In the genomic region with DNA sequence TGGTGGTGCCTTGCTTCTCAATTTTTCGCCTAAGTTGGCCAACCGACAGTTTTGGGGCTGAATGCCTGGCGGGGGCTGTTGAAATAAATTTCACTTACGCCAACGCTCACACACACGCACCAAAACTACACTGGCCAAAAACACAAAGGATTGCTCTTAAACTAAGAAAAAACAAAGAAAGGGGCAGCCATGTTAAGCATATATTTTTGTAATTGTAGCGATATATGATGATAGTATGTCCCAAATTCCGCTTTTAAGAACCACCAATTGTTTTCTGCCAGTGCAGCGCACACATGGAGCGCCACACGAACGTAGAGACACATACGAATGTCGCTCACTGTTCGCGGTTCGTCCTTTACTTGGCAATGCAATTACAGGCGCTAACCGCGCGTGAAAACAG, we compare ENCODE assay signal across 2 fruit fly cellular contexts.
TF ChIP-seq lines count a peak whose summit lies in the region.

No protein-coding gene starts in this region.

TF ChIP-seq in whole organism, embryonic, 481 proteins besides CTCF, POLR2A, EP300 and RAD21 (continued from another document and continues in another):
- TF ChIP-seq corto (GFP tag; optimal IDR thresholded peaks at IDR 0.05; lab: Kevin White, UChicago) (no peak), CG1024 (GFP tag; IDR thresholded peaks at IDR 0.05; lab: Robert Waterston, UW) (peak; percentile 53), Oli (tag; optimal IDR thresholded peaks at IDR 0.05; lab: Kevin White, UChicago) (peak; percentile 50), CG18599 (GFP tag; optimal IDR thresholded peaks at IDR 0.05; lab: Kevin White, UChicago) (peak; percentile 55), CG2116 (GFP tag; optimal IDR thresholded peaks at IDR 0.05; lab: Kevin White, UChicago) (no peak), esg (GFP tag; conservative IDR thresholded peaks at IDR 0.05; lab: Robert Waterston, UW) (peak; percentile 49), Dp (GFP tag; optimal IDR thresholded peaks at IDR 0.05; lab: Kevin White, UChicago) (no peak), danr (GFP tag; IDR thresholded peaks at IDR 0.05; lab: Robert Waterston, UW) (no peak), CG6813 (GFP tag; optimal IDR thresholded peaks at IDR 0.05; lab: Kevin White, UChicago) (peak; percentile 19), aop (GFP tag; IDR thresholded peaks at IDR 0.05; lab: Robert Waterston, UW) (no peak), nerfin-2 (GFP tag; IDR thresholded peaks at IDR 0.05; lab: Robert Waterston, UW; ENCODE audit: partially characterized antibody) (no peak), CG4328 (GFP tag; optimal IDR thresholded peaks at IDR 0.05; lab: Kevin White, UChicago) (no peak), ham (GFP tag; IDR thresholded peaks at IDR 0.05; lab: Robert Waterston, UW) (no peak), CG14965 (GFP tag; optimal IDR thresholded peaks at IDR 0.05; lab: Kevin White, UChicago; ENCODE audit: borderline replicate concordance) (no peak), CG17612 (GFP tag; IDR thresholded peaks at IDR 0.05; lab: Robert Waterston, UW) (no peak), CG16863 (GFP tag; optimal IDR thresholded peaks at IDR 0.05; lab: Kevin White, UChicago) (peak; percentile 48), dysf (GFP tag; IDR thresholded peaks at IDR 0.05; lab: Robert Waterston, UW) (peak; percentile 62), Hr39 (optimal IDR thresholded peaks at IDR 0.05; lab: Kevin White, UChicago) (no peak), kay (GFP tag; optimal IDR thresholded peaks at IDR 0.05; lab: Kevin White, UChicago) (no peak), crp (GFP tag; optimal IDR thresholded peaks at IDR 0.05; lab: Kevin White, UChicago) (no peak), CG9876 (GFP tag; optimal IDR thresholded peaks at IDR 0.05; lab: Kevin White, UChicago) (peak; percentile 8), shn (GFP tag; optimal IDR thresholded peaks at IDR 0.05; lab: Kevin White, UChicago) (no peak), CG17186 (GFP tag; optimal IDR thresholded peaks at IDR 0.05; lab: Kevin White, UChicago) (no peak), fu2 (GFP tag; optimal IDR thresholded peaks at IDR 0.05; lab: Kevin White, UChicago) (no peak), HLH3B (GFP tag; IDR thresholded peaks at IDR 0.05; lab: Robert Waterston, UW) (peak; percentile 52), CHES-1-like (GFP tag; optimal IDR thresholded peaks at IDR 0.05; lab: Kevin White, UChicago) (peak; percentile 6), luna (GFP tag; optimal IDR thresholded peaks at IDR 0.05; lab: Kevin White, UChicago) (no peak), Aef1 (GFP tag; IDR thresholded peaks at IDR 0.05; lab: Robert Waterston, UW) (no peak), CG12155 (GFP tag; optimal IDR thresholded peaks at IDR 0.05; lab: Kevin White, UChicago) (peak; percentile 1), CG10959 (GFP tag; IDR thresholded peaks at IDR 0.05; lab: Robert Waterston, UW) (peak; percentile 69), D19A (tag; optimal IDR thresholded peaks at IDR 0.05; lab: Kevin White, UChicago) (peak; percentile 17), nerfin-1 (tag; optimal IDR thresholded peaks at IDR 0.05; lab: Kevin White, UChicago) (peak; percentile 12), CG12659 (GFP tag; optimal IDR thresholded peaks at IDR 0.05; lab: Kevin White, UChicago) (no peak), CG4854 (GFP tag; optimal IDR thresholded peaks at IDR 0.05; lab: Kevin White, UChicago) (no peak), mld (GFP tag; IDR thresholded peaks at IDR 0.05; lab: Robert Waterston, UW; ENCODE audit: partially characterized antibody) (no peak), CG17912 (GFP tag; optimal IDR thresholded peaks at IDR 0.05; lab: Kevin White, UChicago) (no peak), chm (GFP tag; IDR thresholded peaks at IDR 0.05; lab: Robert Waterston, UW) (peak; percentile 53; the same call in 1 of the 2 replicates), vfl (GFP tag; optimal IDR thresholded peaks at IDR 0.05; lab: Kevin White, UChicago) (no peak), CoRest (tag; optimal IDR thresholded peaks at IDR 0.05; lab: Kevin White, UChicago) (peak; percentile 37), Lhr (GFP tag; optimal IDR thresholded peaks at IDR 0.05; lab: Kevin White, UChicago) (no peak), CG10462 (GFP tag; optimal IDR thresholded peaks at IDR 0.05; lab: Kevin White, UChicago) (peak; percentile 33), CG1233 (GFP tag; optimal IDR thresholded peaks at IDR 0.05; lab: Kevin White, UChicago) (peak; percentile 25), abd-A (tag; optimal IDR thresholded peaks at IDR 0.05; lab: Kevin White, UChicago) (no peak), hkb (optimal IDR thresholded peaks at IDR 0.05; lab: Kevin White, UChicago) (no peak), hkb (GFP tag; IDR thresholded peaks at IDR 0.05; lab: Robert Waterston, UW) (peak; percentile 33; the same call in 1 of the 2 replicates), hb (GFP tag; IDR thresholded peaks at IDR 0.05; lab: Robert Waterston, UW; ENCODE audit: partially characterized antibody) (no peak), pzg (GFP tag; optimal IDR thresholded peaks at IDR 0.05; lab: Kevin White, UChicago) (no peak), Dek (tag; optimal IDR thresholded peaks at IDR 0.05; lab: Kevin White, UChicago) (no peak), BEAF-32 (GFP tag; optimal IDR thresholded peaks at IDR 0.05; lab: Kevin White, UChicago) (no peak), ERR (GFP tag; optimal IDR thresholded peaks at IDR 0.05; lab: Kevin White, UChicago) (no peak), CG12071 (GFP tag; optimal IDR thresholded peaks at IDR 0.05; lab: Kevin White, UChicago) (peak; percentile 13), CG15514 (GFP tag; optimal IDR thresholded peaks at IDR 0.05; lab: Kevin White, UChicago) (peak; percentile 4), CG1603 (tag; optimal IDR thresholded peaks at IDR 0.05; lab: Kevin White, UChicago) (peak; percentile 63), ro (GFP tag; IDR thresholded peaks at IDR 0.05; lab: Robert Waterston, UW) (no peak), wor (GFP tag; IDR thresholded peaks at IDR 0.05; lab: Robert Waterston, UW) (peak; percentile 24; the same call in 1 of the 2 replicates), NC2β (GFP tag; optimal IDR thresholded peaks at IDR 0.05; lab: Kevin White, UChicago) (peak; percentile 32), Fer2 (tag; optimal IDR thresholded peaks at IDR 0.05; lab: Kevin White, UChicago) (no peak), pnt (GFP tag; optimal IDR thresholded peaks at IDR 0.05; lab: Kevin White, UChicago) (peak; percentile 34), Sry-δ (GFP tag; optimal IDR thresholded peaks at IDR 0.05; lab: Kevin White, UChicago) (peak; percentile 7), CG8944 (GFP tag; optimal IDR thresholded peaks at IDR 0.05; lab: Kevin White, UChicago) (peak; percentile 26), Bgb (GFP tag; IDR thresholded peaks at IDR 0.05; lab: Robert Waterston, UW; ENCODE audit: partially characterized antibody) (no peak), CkIIα-i1 (GFP tag; IDR thresholded peaks at IDR 0.05; lab: Robert Waterston, UW) (no peak), MESR4 (GFP tag; optimal IDR thresholded peaks at IDR 0.05; lab: Kevin White, UChicago) (no peak), Neu2 (GFP tag; optimal IDR thresholded peaks at IDR 0.05; lab: Kevin White, UChicago; ENCODE audit: borderline replicate concordance) (no peak)

TF ChIP-seq in whole organism, prepupa, 60 proteins besides CTCF, POLR2A, EP300 and RAD21 (continued from another document):
- TF ChIP-seq salr (GFP tag; optimal IDR thresholded peaks at IDR 0.05; lab: Kevin White, UChicago) (peak in 1 of 2 experiments; percentile 21), CG6792 (GFP tag; optimal IDR thresholded peaks at IDR 0.05; lab: Kevin White, UChicago) (peak; percentile 12), achi (GFP tag; optimal IDR thresholded peaks at IDR 0.05; lab: Kevin White, UChicago) (peak; percentile 24), spab (GFP tag; optimal IDR thresholded peaks at IDR 0.05; lab: Kevin White, UChicago) (peak; percentile 31), CG8319 (GFP tag; optimal IDR thresholded peaks at IDR 0.05; lab: Kevin White, UChicago) (no peak), CG16779 (tag; optimal IDR thresholded peaks at IDR 0.05; lab: Kevin White, UChicago) (no peak), lz (GFP tag; optimal IDR thresholded peaks at IDR 0.05; lab: Kevin White, UChicago) (peak; percentile 17), CG8119 (GFP tag; IDR thresholded peaks at IDR 0.05; lab: Robert Waterston, UW) (0 out of 3 replicates have a peak, but pooled peaks have one; percentile 22), CG34406 (GFP tag; optimal IDR thresholded peaks at IDR 0.05; lab: Kevin White, UChicago) (peak; percentile 13), Met (GFP tag; optimal IDR thresholded peaks at IDR 0.05; lab: Kevin White, UChicago) (peak; percentile 50), acj6 (GFP tag; optimal IDR thresholded peaks at IDR 0.05; lab: Kevin White, UChicago) (peak; percentile 46), CG4318 (GFP tag; optimal IDR thresholded peaks at IDR 0.05; lab: Kevin White, UChicago) (no peak), Gug (GFP tag; IDR thresholded peaks at IDR 0.05; lab: Robert Waterston, UW) (no peak), CG7368 (GFP tag; optimal IDR thresholded peaks at IDR 0.05; lab: Kevin White, UChicago) (peak; percentile 15), Sox15 (GFP tag; optimal IDR thresholded peaks at IDR 0.05; lab: Kevin White, UChicago) (no peak), CG1621 (tag; optimal IDR thresholded peaks at IDR 0.05; lab: Kevin White, UChicago) (peak; percentile 35), CG8632 (GFP tag; optimal IDR thresholded peaks at IDR 0.05; lab: Kevin White, UChicago) (peak; percentile 30), CG31627 (GFP tag; optimal IDR thresholded peaks at IDR 0.05; lab: Kevin White, UChicago) (peak; percentile 23), vri (GFP tag; optimal IDR thresholded peaks at IDR 0.05; lab: Kevin White, UChicago) (no peak), Ets96B (tag; optimal IDR thresholded peaks at IDR 0.05; lab: Kevin White, UChicago) (peak; percentile 5), dsx (GFP tag; optimal IDR thresholded peaks at IDR 0.05; lab: Kevin White, UChicago; ENCODE audit: poor library complexity, severe bottlenecking) (no peak), Eip75B (GFP tag; optimal IDR thresholded peaks at IDR 0.05; lab: Kevin White, UChicago) (peak; percentile 13), pdm3 (GFP tag; optimal IDR thresholded peaks at IDR 0.05; lab: Kevin White, UChicago) (peak; percentile 50), CG11294 (GFP tag; IDR thresholded peaks at IDR 0.05; lab: Robert Waterston, UW) (no peak), svp (GFP tag; lab: Kevin White, UChicago) (peak; percentile 71), Sox14 (GFP tag; optimal IDR thresholded peaks at IDR 0.05; lab: Kevin White, UChicago) (peak; percentile 21), CG6808 (GFP tag; optimal IDR thresholded peaks at IDR 0.05; lab: Kevin White, UChicago) (peak; percentile 29), Ets21C (GFP tag; optimal IDR thresholded peaks at IDR 0.05; lab: Kevin White, UChicago) (no peak), CG11902 (GFP tag; optimal IDR thresholded peaks at IDR 0.05; lab: Kevin White, UChicago) (peak; percentile 7), CG11762 (GFP tag; optimal IDR thresholded peaks at IDR 0.05; lab: Kevin White, UChicago; ENCODE audit: insufficient read depth) (no peak), fd85E (GFP tag; optimal IDR thresholded peaks at IDR 0.05; lab: Kevin White, UChicago) (no peak), eg (GFP tag; IDR thresholded peaks at IDR 0.05; lab: Robert Waterston, UW) (0 out of 3 replicates have a peak, but pooled peaks have one; percentile 46), net (GFP tag; optimal IDR thresholded peaks at IDR 0.05; lab: Kevin White, UChicago) (peak; percentile 46), fd59A (GFP tag; optimal IDR thresholded peaks at IDR 0.05; lab: Kevin White, UChicago) (peak; percentile 37), Hr39 (GFP tag; optimal IDR thresholded peaks at IDR 0.05; lab: Kevin White, UChicago) (peak; percentile 36), Smox (GFP tag; optimal IDR thresholded peaks at IDR 0.05; lab: Kevin White, UChicago) (peak; percentile 7), CG10631 (GFP tag; optimal IDR thresholded peaks at IDR 0.05; lab: Kevin White, UChicago) (peak; percentile 50), Eip78C (GFP tag; lab: Kevin White, UChicago) (peak; percentile 59)
